Fruit fly (Drosophila melanogaster): Measurements from ENCODE around the gene CG5645.

CG5645 gene

dm6 chr3L:12138113-12138899 lies 1.8 kb upstream of the CG5645 start, which contains the start of the genes ND-SGDH and RhoGAP68F (continued):
- TF ChIP-seq CG15269 (tag; optimal IDR thresholded peaks at IDR 0.05), result peak; percentile 74
- peak; percentile 70 for TF ChIP-seq CG7963 (GFP tag; IDR thresholded peaks at IDR 0.05; ENCODE audit: partially characterized antibody)
- peak; percentile 62 for TF ChIP-seq nerfin-1 (tag; optimal IDR thresholded peaks at IDR 0.05)
- TF ChIP-seq CG1233 (GFP tag; optimal IDR thresholded peaks at IDR 0.05), result peak; percentile 73
- peak; percentile 78 for TF ChIP-seq Sry-β (GFP tag; optimal IDR thresholded peaks at IDR 0.05)
- peak; percentile 62 for TF ChIP-seq CG33557 (GFP tag; optimal IDR thresholded peaks at IDR 0.05)
- TF ChIP-seq sisA (GFP tag; IDR thresholded peaks at IDR 0.05), result peak; percentile 68
- no peak for TF ChIP-seq CG12071 (GFP tag; optimal IDR thresholded peaks at IDR 0.05)
- TF ChIP-seq CG6254 (GFP tag; optimal IDR thresholded peaks at IDR 0.05), result no peak
- peak; percentile 40 for TF ChIP-seq gcm (GFP tag; optimal IDR thresholded peaks at IDR 0.05)
- TF ChIP-seq CG42726 (GFP tag; IDR thresholded peaks at IDR 0.05; ENCODE audit: partially characterized antibody), result peak; percentile 81
- TF ChIP-seq Nf-YA (GFP tag; IDR thresholded peaks at IDR 0.05), result no peak
- TF ChIP-seq repo (GFP tag; optimal IDR thresholded peaks at IDR 0.05), result no peak
- peak; percentile 82 for TF ChIP-seq sug (tag; optimal IDR thresholded peaks at IDR 0.05)
- no peak for TF ChIP-seq CG15479 (GFP tag; optimal IDR thresholded peaks at IDR 0.05)
- TF ChIP-seq sd (tag; optimal IDR thresholded peaks at IDR 0.05), result peak; percentile 49
- no peak for TF ChIP-seq D (optimal IDR thresholded peaks at IDR 0.05)
- peak; percentile 34 for TF ChIP-seq D (GFP tag; optimal IDR thresholded peaks at IDR 0.05)
- TF ChIP-seq CG7357 (GFP tag; IDR thresholded peaks at IDR 0.05), result peak; percentile 41; the same call in 1 of the 3 replicates
- peak; percentile 69 for TF ChIP-seq Dad (GFP tag; optimal IDR thresholded peaks at IDR 0.05)
- TF ChIP-seq lilli (GFP tag; optimal IDR thresholded peaks at IDR 0.05), result peak; percentile 87
- peak; percentile 20 for TF ChIP-seq CG4282 (GFP tag; optimal IDR thresholded peaks at IDR 0.05)
- TF ChIP-seq Chrac-16 (GFP tag; optimal IDR thresholded peaks at IDR 0.05), result peak; percentile 76
- TF ChIP-seq inv (GFP tag; IDR thresholded peaks at IDR 0.05; ENCODE audit: partially characterized antibody), result peak; percentile 97
- TF ChIP-seq ash1 (GFP tag; optimal IDR thresholded peaks at IDR 0.05), result no peak
- peak; percentile 95 for TF ChIP-seq Ets65A (GFP tag)
- TF ChIP-seq Hey (tag; optimal IDR thresholded peaks at IDR 0.05), result no peak
- no peak for TF ChIP-seq CG10274 (GFP tag; optimal IDR thresholded peaks at IDR 0.05)
- TF ChIP-seq Bteb2 (GFP tag; optimal IDR thresholded peaks at IDR 0.05), result peak; percentile 55
- TF ChIP-seq sim (GFP tag; IDR thresholded peaks at IDR 0.05), result no peak
- peak; percentile 18 for TF ChIP-seq CG1603 (tag; optimal IDR thresholded peaks at IDR 0.05)
- TF ChIP-seq Dfd (GFP tag; optimal IDR thresholded peaks at IDR 0.05), result no peak
- TF ChIP-seq CG17359 (tag; optimal IDR thresholded peaks at IDR 0.05), result peak; percentile 68
- TF ChIP-seq Taf1 (GFP tag; IDR thresholded peaks at IDR 0.05), result peak; percentile 29; the same call in 1 of the 2 replicates
- TF ChIP-seq CG11696 (GFP tag; IDR thresholded peaks at IDR 0.05), result no peak
- peak in 1 of 2 experiments; percentile 57 for TF ChIP-seq bsh (GFP tag; optimal IDR thresholded peaks at IDR 0.05)
- peak; percentile 67 for TF ChIP-seq CG1602 (GFP tag; optimal IDR thresholded peaks at IDR 0.05)
- peak; percentile 91 for TF ChIP-seq unc-4 (GFP tag; IDR thresholded peaks at IDR 0.05; ENCODE audit: partially characterized antibody)
- TF ChIP-seq tll (GFP tag; optimal IDR thresholded peaks at IDR 0.05), result no peak
- peak; percentile 74 for TF ChIP-seq CG7556 (GFP tag; optimal IDR thresholded peaks at IDR 0.05)
- peak; percentile 93 for TF ChIP-seq CG34224 (GFP tag; IDR thresholded peaks at IDR 0.05; ENCODE audit: partially characterized antibody)
- peak; percentile 70 for TF ChIP-seq CG13296 (GFP tag; optimal IDR thresholded peaks at IDR 0.05)
- peak; percentile 77 for TF ChIP-seq tna (GFP tag; IDR thresholded peaks at IDR 0.05; ENCODE audit: partially characterized antibody)
- peak; percentile 86 for TF ChIP-seq CG2120 (GFP tag; optimal IDR thresholded peaks at IDR 0.05)
- TF ChIP-seq pb (GFP tag; optimal IDR thresholded peaks at IDR 0.05), result peak; percentile 28
- peak; percentile 30 for TF ChIP-seq CG12769 (tag; optimal IDR thresholded peaks at IDR 0.05)
- no peak for TF ChIP-seq CG14965 (GFP tag; optimal IDR thresholded peaks at IDR 0.05; ENCODE audit: borderline replicate concordance)
- TF ChIP-seq Abd-B (GFP tag; optimal IDR thresholded peaks at IDR 0.05), result peak; percentile 90
